Fruit fly (Drosophila melanogaster): ENCODE measurements around the gene CG10602.

The CG10602 gene

DNA sequence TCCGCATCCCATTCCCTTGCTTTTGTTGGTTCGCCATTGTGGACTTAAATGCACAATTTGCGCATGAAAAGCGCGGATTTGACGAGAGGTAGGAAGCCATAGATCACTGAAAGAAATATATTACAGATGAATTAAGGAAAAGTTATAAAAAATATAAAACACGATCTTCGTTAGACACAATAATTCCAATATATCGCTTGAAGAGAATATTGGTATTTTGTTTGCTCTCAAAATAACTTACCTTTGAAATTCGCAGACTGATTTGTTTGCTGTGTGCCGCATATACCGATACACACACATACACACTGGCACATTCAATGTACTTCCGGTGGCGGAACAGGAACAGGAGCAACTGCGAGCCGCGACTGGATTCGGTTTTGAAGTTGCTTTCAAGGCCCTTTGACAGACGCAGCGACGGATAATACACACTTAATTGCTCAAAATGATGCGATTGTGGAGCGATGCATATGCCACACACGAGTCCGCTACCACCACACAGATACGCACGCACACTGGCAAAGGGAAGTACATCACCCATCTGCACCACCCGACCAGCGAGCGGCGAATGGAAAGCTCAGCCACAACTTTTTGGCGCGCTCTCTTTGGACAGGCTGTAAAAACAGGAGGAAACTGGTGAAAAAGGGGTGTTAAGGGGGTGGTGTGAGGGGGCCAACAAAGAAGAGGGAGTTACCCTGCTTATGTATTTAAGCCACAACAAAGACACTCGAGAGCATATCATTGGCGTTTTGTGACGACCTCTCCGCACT, 53.2 kb downstream of the CG10602 start (continued):
- peak; percentile 44 for TF ChIP-seq cyc (GFP tag; optimal IDR thresholded peaks at IDR 0.05)
- TF ChIP-seq CG8319 (GFP tag; optimal IDR thresholded peaks at IDR 0.05): peak; percentile 32
- peak; percentile 65 for TF ChIP-seq esn (GFP tag; optimal IDR thresholded peaks at IDR 0.05)
- peak; percentile 66 for TF ChIP-seq Met (GFP tag; optimal IDR thresholded peaks at IDR 0.05)
- TF ChIP-seq CG34406 (GFP tag; optimal IDR thresholded peaks at IDR 0.05): peak; percentile 9
- TF ChIP-seq CG10669 (GFP tag; optimal IDR thresholded peaks at IDR 0.05): peak; percentile 43
- peak; percentile 52 for TF ChIP-seq lz (GFP tag; optimal IDR thresholded peaks at IDR 0.05)
- TF ChIP-seq spab (GFP tag; optimal IDR thresholded peaks at IDR 0.05): peak; percentile 15

DNA sequence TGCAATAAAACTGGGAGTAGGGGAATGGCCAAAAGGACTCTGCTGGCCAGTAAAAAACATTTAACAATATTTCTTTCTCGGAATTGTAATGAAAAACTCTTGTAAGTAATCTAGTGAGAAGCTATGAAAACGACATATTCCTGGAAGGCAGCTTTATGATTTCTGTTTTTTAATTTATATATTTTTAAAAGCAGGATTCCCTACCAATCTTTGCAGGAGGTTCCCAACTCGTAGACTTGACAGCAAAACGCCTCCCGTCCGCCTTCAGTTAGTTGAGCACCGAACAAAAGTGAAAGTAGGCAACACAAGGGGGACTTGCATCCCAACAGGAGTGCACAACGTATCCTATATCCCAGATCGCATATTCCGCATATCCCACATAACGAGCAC, 53.8 kb downstream of the CG10602 start, which contains the start of gene CG43814:
Gene CG43814 (minus strand): TSS at position 101 of the 390 bp plus-strand sequence.
- TF ChIP-seq salr (GFP tag; optimal IDR thresholded peaks at IDR 0.05) (no peak), Eip93F (GFP tag; optimal IDR thresholded peaks at IDR 0.05) (no peak), CG8119 (GFP tag; IDR thresholded peaks at IDR 0.05) (no peak), OdsH (GFP tag; optimal IDR thresholded peaks at IDR 0.05) (no peak), fkh (GFP tag; optimal IDR thresholded peaks at IDR 0.05) (no peak), CG6792 (GFP tag; optimal IDR thresholded peaks at IDR 0.05) (no peak), dsx (GFP tag; optimal IDR thresholded peaks at IDR 0.05; ENCODE audit: poor library complexity, severe bottlenecking) (no peak), Sox102F (GFP tag; optimal IDR thresholded peaks at IDR 0.05) (no peak), CG3919 (GFP tag; optimal IDR thresholded peaks at IDR 0.05) (no peak), pdm3 (GFP tag; optimal IDR thresholded peaks at IDR 0.05) (no peak), Ets21C (GFP tag; optimal IDR thresholded peaks at IDR 0.05) (no peak), acj6 (GFP tag; optimal IDR thresholded peaks at IDR 0.05) (no peak), CG10631 (GFP tag; optimal IDR thresholded peaks at IDR 0.05) (no peak), Sox15 (GFP tag; optimal IDR thresholded peaks at IDR 0.05) (no peak)
